Fruit fly (Drosophila melanogaster) whole organism, embryonic: ENCODE data around the gene PK1-R.

Experiments
- Ada2b ChIP-seq: fragments of 200-800 bp; sonication (Bioruptor generic); IDR thresholded peaks from 2 replicates; pipeline ENCODE4 v1.3.6; 2022; ENCODE audit warnings: missing biosample characterization, missing genetic modification characterization
- CG10321 ChIP-seq: fragments of 200-800 bp; sonication (Bioruptor generic); IDR thresholded peaks from 2 replicates; pipeline ENCODE4 v1.3.6; 2022; ENCODE audit warnings: missing biosample characterization, missing genetic modification characterization
- CG12155 ChIP-seq: fragments of 200-800 bp; sonication (Bioruptor generic); optimal IDR thresholded peaks from 3 replicates; lab custom pipeline; 2016; ENCODE audit warnings: missing biosample characterization, missing genetic modification characterization
- CG12299 ChIP-seq: fragments of 200-800 bp; sonication (Bioruptor generic); optimal IDR thresholded peaks from 2 replicates; lab custom pipeline; 2018; ENCODE audit warnings: missing biosample characterization, mild to moderate bottlenecking, missing genetic modification characterization
- CG13775 ChIP-seq: fragments of 200-800 bp; sonication (Bioruptor generic); optimal IDR thresholded peaks from 3 replicates; lab custom pipeline; 2017; ENCODE audit warnings: missing biosample characterization, mild to moderate bottlenecking, missing genetic modification characterization
- CG14667 ChIP-seq: fragments of 200-800 bp; sonication (Bioruptor generic); IDR thresholded peaks from 2 replicates; pipeline ENCODE4 v1.3.6; 2022; ENCODE audit warnings: missing biosample characterization, missing genetic modification characterization
- CG15269 ChIP-seq: fragments of 200-800 bp; sonication (Bioruptor generic); optimal IDR thresholded peaks from 2 replicates; lab custom pipeline; 2018; ENCODE audit warnings: missing biosample characterization, mild to moderate bottlenecking, missing genetic modification characterization, moderate library complexity
- CG15514 ChIP-seq: fragments of 200-800 bp; sonication (Bioruptor generic); optimal IDR thresholded peaks from 3 replicates; lab custom pipeline; 2017; ENCODE audit warnings: missing biosample characterization, missing genetic modification characterization, mild to moderate bottlenecking, moderate library complexity, missing genetic modification reagents
- CG16779 ChIP-seq: fragments of 200-800 bp; sonication (Bioruptor generic); IDR thresholded peaks from 2 replicates; pipeline ENCODE4 v1.3.6; 2022; ENCODE audit warnings: missing biosample characterization, missing genetic modification characterization
- CG16815 ChIP-seq: fragments of 200-800 bp; sonication (Bioruptor generic); optimal IDR thresholded peaks from 3 replicates; lab custom pipeline; 2017; ENCODE audit warnings: missing biosample characterization, mild to moderate bottlenecking, missing genetic modification characterization
- CG17568 ChIP-seq: fragments of 200-800 bp; sonication (Bioruptor generic); optimal IDR thresholded peaks from 2 replicates; lab custom pipeline; 2018; ENCODE audit warnings: missing biosample characterization, mild to moderate bottlenecking, missing genetic modification characterization, moderate library complexity
- CG3065 ChIP-seq: fragments of 200-800 bp; sonication (Bioruptor generic); optimal IDR thresholded peaks from 2 replicates; lab custom pipeline; 2016; ENCODE audit warnings: missing biosample characterization, missing genetic modification characterization
- CG34376 ChIP-seq: fragments of 200-800 bp; sonication (Bioruptor generic); optimal IDR thresholded peaks from 2 replicates; lab custom pipeline; 2018; ENCODE audit warnings: missing biosample characterization, mild to moderate bottlenecking, missing genetic modification characterization
- CG4282 ChIP-seq: fragments of 200-800 bp; sonication (Bioruptor generic); optimal IDR thresholded peaks from 2 replicates; lab custom pipeline; 2016; ENCODE audit warnings: missing biosample characterization, missing genetic modification characterization
- CG4617 ChIP-seq: fragments of 200-800 bp; sonication (Bioruptor generic); optimal IDR thresholded peaks from 3 replicates; lab custom pipeline; 2016; ENCODE audit warnings: missing biosample characterization, missing genetic modification characterization, borderline replicate concordance
- CG5245 ChIP-seq: fragments of 200-800 bp; sonication (Bioruptor generic); optimal IDR thresholded peaks from 3 replicates; lab custom pipeline; 2016; ENCODE audit warnings: missing biosample characterization, missing genetic modification characterization
- CG7839 ChIP-seq: fragments of 200-800 bp; sonication (Bioruptor generic); optimal IDR thresholded peaks from 3 replicates; lab custom pipeline; 2018; ENCODE audit warnings: missing biosample characterization, mild to moderate bottlenecking, missing genetic modification characterization, moderate library complexity
- CG8944 ChIP-seq: fragments of 200-800 bp; sonication (Bioruptor generic); optimal IDR thresholded peaks from 3 replicates; lab custom pipeline; 2016; ENCODE audit warnings: missing biosample characterization, missing genetic modification characterization
- CG9876 ChIP-seq: fragments of 200-800 bp; sonication (Bioruptor generic); optimal IDR thresholded peaks from 2 replicates; lab custom pipeline; 2016; ENCODE audit warnings: missing biosample characterization, missing genetic modification characterization
- CrebB ChIP-seq: fragments of 200-800 bp; sonication (Bioruptor generic); optimal IDR thresholded peaks from 3 replicates; lab custom pipeline; 2018; ENCODE audit warnings: missing biosample characterization, mild to moderate bottlenecking, missing genetic modification characterization
- Dek ChIP-seq: fragments of 200-800 bp; sonication (Bioruptor generic); optimal IDR thresholded peaks from 3 replicates; lab custom pipeline; 2019; ENCODE audit warnings: missing biosample characterization, mild to moderate bottlenecking, missing genetic modification characterization, moderate library complexity
- Dll ChIP-seq: fragments of 200-800 bp; sonication (Bioruptor generic); IDR thresholded peaks from 4 replicates; pipeline ENCODE4 v1.3.6; 2022; ENCODE audit warnings: missing biosample characterization, missing genetic modification characterization; ENCODE audit not compliant: partially characterized antibody
- Nf-YB ChIP-seq: fragments of 200-800 bp; sonication (Bioruptor generic); optimal IDR thresholded peaks from 3 replicates; lab custom pipeline; 2019; ENCODE audit warnings: missing biosample characterization, mild to moderate bottlenecking, missing genetic modification characterization, moderate library complexity
- Oaz ChIP-seq: fragments of 200-800 bp; sonication (Bioruptor generic); IDR thresholded peaks from 2 replicates; pipeline ENCODE4 v1.3.6; 2022; ENCODE audit warnings: missing biosample characterization, missing genetic modification characterization
- Pdp1 ChIP-seq, 2 experiments: fragments of 200-800 bp; sonication (Bioruptor generic); optimal IDR thresholded peaks; 3 replicates each; lab custom pipeline; 2016; ENCODE audit warnings: missing biosample characterization in 2 of 2, missing genetic modification characterization in 2 of 2, mild to moderate bottlenecking in 1 of 2, moderate library complexity in 1 of 2
- Side ChIP-seq: fragments of 200-800 bp; sonication (Bioruptor generic); optimal IDR thresholded peaks from 2 replicates; lab custom pipeline; 2016; ENCODE audit warnings: missing biosample characterization, missing genetic modification characterization
- TFAM ChIP-seq: fragments of 200-800 bp; sonication (Bioruptor generic); optimal IDR thresholded peaks from 2 replicates; lab custom pipeline; 2017; ENCODE audit warnings: missing biosample characterization, missing genetic modification characterization, inconsistent platforms
- Tbp ChIP-seq: fragments of >200 bp; optimal IDR thresholded peaks from 2 replicates; lab custom pipeline; 2018; ENCODE audit warnings: missing biosample characterization, missing genetic modification characterization
- bbx ChIP-seq: fragments of 200-800 bp; sonication (Bioruptor generic); IDR thresholded peaks from 2 replicates; pipeline ENCODE4 v1.3.6; 2022; ENCODE audit warnings: missing biosample characterization, missing genetic modification characterization; ENCODE audit not compliant: partially characterized antibody
- btn ChIP-seq: fragments of 200-800 bp; sonication (Bioruptor generic); optimal IDR thresholded peaks from 2 replicates; lab custom pipeline; 2016; ENCODE audit warnings: missing biosample characterization, missing genetic modification characterization
- cad ChIP-seq: fragments of >200 bp; optimal IDR thresholded peaks from 2 replicates; lab custom pipeline; 2017; ENCODE audit warnings: missing biosample characterization, missing genetic modification characterization
- cas ChIP-seq: fragments of 200-800 bp; sonication (Bioruptor generic); IDR thresholded peaks from 2 replicates; pipeline ENCODE4 v1.3.6; 2022; ENCODE audit warnings: missing biosample characterization, missing genetic modification characterization
- cwo ChIP-seq: fragments of 200-800 bp; sonication (Bioruptor generic); optimal IDR thresholded peaks from 3 replicates; lab custom pipeline; 2017; ENCODE audit warnings: missing biosample characterization, missing genetic modification characterization, mild to moderate bottlenecking, moderate library complexity, missing genetic modification reagents
- da ChIP-seq: fragments of 200-800 bp; sonication (Bioruptor generic); optimal IDR thresholded peaks from 2 replicates; lab custom pipeline; 2016; ENCODE audit warnings: missing biosample characterization, missing genetic modification characterization
- disco-r ChIP-seq: fragments of 200-800 bp; sonication (Bioruptor generic); optimal IDR thresholded peaks from 2 replicates; lab custom pipeline; 2016; ENCODE audit warnings: missing biosample characterization, missing genetic modification characterization
- ems ChIP-seq: fragments of 200-800 bp; sonication (Bioruptor generic); optimal IDR thresholded peaks from 3 replicates; lab custom pipeline; 2016; ENCODE audit warnings: missing biosample characterization, missing genetic modification characterization
- eyg ChIP-seq: fragments of 200-800 bp; sonication (Bioruptor generic); optimal IDR thresholded peaks from 3 replicates; lab custom pipeline; 2016; ENCODE audit warnings: missing biosample characterization, missing genetic modification characterization
- fd102C ChIP-seq: fragments of 200-800 bp; sonication (Bioruptor generic); optimal IDR thresholded peaks from 2 replicates; lab custom pipeline; 2018; ENCODE audit warnings: missing biosample characterization, mild to moderate bottlenecking, missing genetic modification characterization, moderate library complexity
- grau ChIP-seq: fragments of 200-800 bp; optimal IDR thresholded peaks from 3 replicates; lab custom pipeline; 2019; ENCODE audit warnings: missing biosample characterization, mild to moderate bottlenecking, missing genetic modification characterization, moderate library complexity
- h ChIP-seq: fragments of >200 bp; optimal IDR thresholded peaks from 2 replicates; lab custom pipeline; 2017
- hth ChIP-seq: fragments of >200 bp; optimal IDR thresholded peaks from 2 replicates; lab custom pipeline; 2017; ENCODE audit warnings: inconsistent platforms
- repo ChIP-seq: fragments of 200-800 bp; sonication (Bioruptor generic); optimal IDR thresholded peaks from 2 replicates; lab custom pipeline; 2016; ENCODE audit warnings: missing biosample characterization, missing genetic modification characterization
- shn ChIP-seq: fragments of 200-800 bp; sonication (Bioruptor generic); optimal IDR thresholded peaks from 3 replicates; lab custom pipeline; 2016; ENCODE audit warnings: missing biosample characterization, missing genetic modification characterization
- stwl ChIP-seq: fragments of 200-800 bp; sonication (Bioruptor generic); optimal IDR thresholded peaks from 3 replicates; lab custom pipeline; 2018; ENCODE audit warnings: missing biosample characterization, mild to moderate bottlenecking, missing genetic modification characterization, moderate library complexity
- tin ChIP-seq: fragments of 200-800 bp; sonication (Bioruptor generic); optimal IDR thresholded peaks from 3 replicates; lab custom pipeline; 2016; ENCODE audit warnings: missing biosample characterization, missing genetic modification characterization
- tll ChIP-seq, 2 experiments: fragments of 200-800 bp in 1 of 2; fragments of >200 bp in 1 of 2; sonication (Bioruptor generic) in 1 of 2; optimal IDR thresholded peaks; 2 replicates each; lab custom pipeline; 2017 to 2019; ENCODE audit warnings: missing biosample characterization in 2 of 2, missing genetic modification characterization in 2 of 2, mild to moderate bottlenecking in 1 of 2, moderate library complexity in 1 of 2
- tna ChIP-seq: fragments of 200-800 bp; sonication (Bioruptor generic); IDR thresholded peaks from 2 replicates; pipeline ENCODE4 v1.3.6; 2022; ENCODE audit warnings: missing biosample characterization, missing genetic modification characterization; ENCODE audit not compliant: partially characterized antibody
- usp ChIP-seq: fragments of >200 bp; optimal IDR thresholded peaks from 2 replicates; lab custom pipeline; 2017; ENCODE audit warnings: missing biosample characterization, missing genetic modification characterization
- zen2 ChIP-seq: fragments of 200-800 bp; sonication (Bioruptor generic); IDR thresholded peaks from 3 replicates; pipeline ENCODE4 v1.3.6; 2022; ENCODE audit warnings: missing biosample characterization, missing genetic modification characterization; ENCODE audit not compliant: partially characterized antibody

PK1-R gene

DNA sequence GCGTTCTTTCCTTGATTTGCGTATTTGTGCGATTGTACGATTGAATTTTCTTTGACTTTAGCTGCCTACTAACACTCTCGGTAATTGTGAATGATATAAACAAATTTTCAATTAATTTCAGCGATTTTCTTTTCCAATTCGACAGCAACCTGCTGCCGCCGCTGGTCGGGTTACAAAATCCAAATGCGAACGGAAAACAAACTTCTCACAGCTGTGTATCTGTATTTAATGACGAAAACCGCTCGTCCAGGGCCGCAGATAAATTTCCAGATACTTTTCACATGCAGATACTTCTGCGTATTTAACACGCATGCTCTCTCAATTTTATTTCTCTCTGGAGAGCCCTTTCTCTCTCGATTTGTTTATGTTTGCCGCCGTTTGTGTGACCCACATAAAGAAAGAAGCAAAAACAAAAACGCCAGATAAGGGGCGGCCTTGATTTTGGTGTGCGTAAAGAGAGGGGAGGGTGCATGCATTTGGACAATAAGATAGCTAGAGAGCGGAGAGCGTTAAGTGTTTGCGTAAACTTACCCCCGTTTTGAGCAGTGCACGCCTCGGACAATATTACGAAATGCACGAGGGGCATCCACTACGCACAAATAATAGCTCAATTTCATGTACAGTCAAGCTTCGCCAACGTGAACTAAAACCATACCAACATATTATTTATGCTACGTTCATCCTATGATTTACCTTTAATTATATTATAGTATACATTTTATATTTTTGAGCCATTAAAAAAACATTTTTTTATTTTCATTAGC is 5.4 kb upstream of the PK1-R start, which contains the start of gene CG12402 (continued):
- TF ChIP-seq CG7839 = peak; percentile 89
- peak; percentile 43 for TF ChIP-seq CG16815
- TF ChIP-seq CG10321 (GFP tag; lab: Robert Waterston, UW) = peak; percentile 67
- no peak for TF ChIP-seq hth (lab: Kevin White, UChicago)
- TF ChIP-seq CG9876 (GFP tag; lab: Kevin White, UChicago) = peak; percentile 30
- peak; percentile 56 for TF ChIP-seq shn (GFP tag; lab: Kevin White, UChicago)
- TF ChIP-seq tll (GFP tag; optimal IDR thresholded peaks at IDR 0.05; lab: Kevin White, UChicago) = peak in 1 of 2 experiments; percentile 80
- TF ChIP-seq CG3065 = peak; percentile 81
- TF ChIP-seq CG12155 (GFP tag; lab: Kevin White, UChicago) = peak; percentile 68
- peak; percentile 57 for TF ChIP-seq repo (GFP tag; lab: Kevin White, UChicago)
- TF ChIP-seq Tbp (GFP tag; lab: Kevin White, UChicago) = no peak
- TF ChIP-seq CG16779 (GFP tag; lab: Robert Waterston, UW) = 0 out of 2 replicates have a peak, but pooled peaks have one; percentile 30
- peak; percentile 72 for TF ChIP-seq CG13775 (GFP tag; lab: Kevin White, UChicago)
- no peak for TF ChIP-seq h (lab: Kevin White, UChicago)
- TF ChIP-seq CG4282 (GFP tag; lab: Kevin White, UChicago) = no peak
- TF ChIP-seq Nf-YB (GFP tag; lab: Kevin White, UChicago) = peak; percentile 57
- TF ChIP-seq CG15269 (tag; lab: Kevin White, UChicago) = peak; percentile 91
- peak; percentile 6 for TF ChIP-seq eyg
- TF ChIP-seq CG15514 (GFP tag; lab: Kevin White, UChicago) = peak; percentile 74
- TF ChIP-seq Pdp1 (GFP tag; optimal IDR thresholded peaks at IDR 0.05; lab: Kevin White, UChicago) = peak; percentile 52 to 93
- peak; percentile 98 for TF ChIP-seq grau (tag; lab: Kevin White, UChicago)
- peak; percentile 63 for TF ChIP-seq CG14667 (GFP tag; lab: Robert Waterston, UW)
- peak; percentile 99 for TF ChIP-seq CG17568 (GFP tag; lab: Kevin White, UChicago)
- TF ChIP-seq CG34376 (GFP tag; lab: Kevin White, UChicago) = peak; percentile 71
- TF ChIP-seq da (GFP tag; lab: Kevin White, UChicago) = peak; percentile 45
- peak; percentile 67; the same call in 3 of the 4 replicates for TF ChIP-seq Dll (GFP tag; lab: Robert Waterston, UW)
- TF ChIP-seq cwo = peak; percentile 75
- peak; percentile 42; the same call in 2 of the 3 replicates for TF ChIP-seq zen2 (GFP tag; lab: Robert Waterston, UW)
- peak; percentile 91 for TF ChIP-seq tin (GFP tag; lab: Kevin White, UChicago)
- TF ChIP-seq TFAM (GFP tag; lab: Kevin White, UChicago) = peak; percentile 60
- peak; percentile 88 for TF ChIP-seq Ada2b (GFP tag; lab: Robert Waterston, UW)
- no peak for TF ChIP-seq bbx (GFP tag; lab: Robert Waterston, UW)
- TF ChIP-seq Oaz (GFP tag; lab: Robert Waterston, UW) = peak; percentile 75
- peak; percentile 8 for TF ChIP-seq btn
- peak; percentile 20 for TF ChIP-seq disco-r (GFP tag; lab: Kevin White, UChicago)
- peak; percentile 6 for TF ChIP-seq stwl
- peak; percentile 69; the same call in 1 of the 2 replicates for TF ChIP-seq cas (GFP tag; lab: Robert Waterston, UW)
- TF ChIP-seq CG8944 (GFP tag; lab: Kevin White, UChicago) = peak; percentile 37
- TF ChIP-seq fd102C (GFP tag; lab: Kevin White, UChicago) = no peak
- TF ChIP-seq CG5245 = peak; percentile 79
- peak; percentile 71 for TF ChIP-seq Side (GFP tag; lab: Kevin White, UChicago)
- peak; percentile 69 for TF ChIP-seq Dek (tag; lab: Kevin White, UChicago)
- no peak for TF ChIP-seq cad (GFP tag; lab: Kevin White, UChicago)
- TF ChIP-seq CrebB (tag; lab: Kevin White, UChicago) = peak; percentile 60
- TF ChIP-seq CG4617 = peak; percentile 32
- peak; percentile 55 for TF ChIP-seq ems (GFP tag; lab: Kevin White, UChicago)
- no peak for TF ChIP-seq usp (GFP tag; lab: Kevin White, UChicago)
- TF ChIP-seq CG12299 (tag; lab: Kevin White, UChicago) = peak; percentile 74
- TF ChIP-seq tna = peak; percentile 17; the same call in 1 of the 2 replicates
